Worm (Caenorhabditis elegans): ENCODE measurements around the gene ubc-9.

Gene ubc-9

ce11 chrIV:4660151-4661041, 9.6 kb downstream of the ubc-9 start, which contains the start of the genes F29B9.11 and jmjd-1.2 (continued):
- no peak for TF ChIP-seq daf-12 (tag; optimal IDR thresholded peaks at IDR 0.05)
- TF ChIP-seq elt-3 (tag; optimal IDR thresholded peaks at IDR 0.05), result peak in 1 of 3 experiments; percentile 32
- TF ChIP-seq sea-2 (GFP tag; optimal IDR thresholded peaks at IDR 0.05), result no peak
- TF ChIP-seq pha-4 (tag; optimal IDR thresholded peaks at IDR 0.05), result peak; percentile 72
- TF ChIP-seq nhr-77 (tag; optimal IDR thresholded peaks at IDR 0.05), result peak; percentile 78
- no peak for TF ChIP-seq ceh-9 (tag; optimal IDR thresholded peaks at IDR 0.05)
- peak; percentile 13 for TF ChIP-seq unc-62 (GFP tag; optimal IDR thresholded peaks at IDR 0.05)
- no peak for TF ChIP-seq zag-1 (tag; optimal IDR thresholded peaks at IDR 0.05)
- TF ChIP-seq nhr-12 (tag; optimal IDR thresholded peaks at IDR 0.05), result no peak
- no peak for TF ChIP-seq aly-2 (tag; optimal IDR thresholded peaks at IDR 0.05)
- no peak for TF ChIP-seq mml-1 (tag; optimal IDR thresholded peaks at IDR 0.05)
- peak; percentile 56 for TF ChIP-seq skn-1 (tag; optimal IDR thresholded peaks at IDR 0.05)
- TF ChIP-seq unc-39 (tag; optimal IDR thresholded peaks at IDR 0.05), result no peak

ce11 chrIV:4665079-4665478, 14.2 kb downstream of the ubc-9 start, which contains the start of gene F29B9.1:
TSS of gene F29B9.1 (plus strand) at chrIV:4665379.
- no peak for TF ChIP-seq unc-62 (GFP tag; optimal IDR thresholded peaks at IDR 0.05)
- peak; percentile 17 for TF ChIP-seq pha-4 (tag; optimal IDR thresholded peaks at IDR 0.05)

ce11 chrIV:4667383-4667782, 16.5 kb downstream of the ubc-9 start:
- peak; percentile 40 for TF ChIP-seq elt-1 (tag; optimal IDR thresholded peaks at IDR 0.05)
- TF ChIP-seq lin-39 (tag; optimal IDR thresholded peaks at IDR 0.05), result peak; percentile 63
- TF ChIP-seq hmg-11 (tag; optimal IDR thresholded peaks at IDR 0.05), result peak; percentile 5
- TF ChIP-seq elt-2 (tag; optimal IDR thresholded peaks at IDR 0.05), result no peak
- TF ChIP-seq nfya-1 (tag; optimal IDR thresholded peaks at IDR 0.05; ENCODE audit: insufficient read depth), result peak; percentile 4

ce11 chrIV:4667835-4668234, 17.0 kb downstream of the ubc-9 start:
- TF ChIP-seq ztf-11 (tag; optimal IDR thresholded peaks at IDR 0.05), result no peak
- TF ChIP-seq sea-2 (GFP tag; optimal IDR thresholded peaks at IDR 0.05), result no peak
- TF ChIP-seq ama-1 (optimal IDR thresholded peaks at IDR 0.05), result no peak
- no peak for TF ChIP-seq elt-2 (tag; optimal IDR thresholded peaks at IDR 0.05)
- TF ChIP-seq nhr-43 (tag; optimal IDR thresholded peaks at IDR 0.05; ENCODE audit: poor library complexity, severe bottlenecking), result no peak
- no peak for TF ChIP-seq tbx-2 (tag; optimal IDR thresholded peaks at IDR 0.05)

ce11 chrIV:4669242-4669641, 18.4 kb downstream of the ubc-9 start, which contains the start of gene F29B9.12:
TSS of gene F29B9.12 (plus strand) at chrIV:4669542.
- TF ChIP-seq lsy-12 (tag; optimal IDR thresholded peaks at IDR 0.05), result no peak
- no peak for TF ChIP-seq elt-3 (tag; optimal IDR thresholded peaks at IDR 0.05)
- TF ChIP-seq nhr-77 (tag; optimal IDR thresholded peaks at IDR 0.05), result no peak
- TF ChIP-seq ceh-28 (tag; optimal IDR thresholded peaks at IDR 0.05), result no peak
- no peak for TF ChIP-seq hmg-11 (tag; optimal IDR thresholded peaks at IDR 0.05)
- no peak for TF ChIP-seq eor-1 (tag; optimal IDR thresholded peaks at IDR 0.05)
- no peak for TF ChIP-seq R02D3.7 (tag; optimal IDR thresholded peaks at IDR 0.05)
- TF ChIP-seq nhr-12 (tag; optimal IDR thresholded peaks at IDR 0.05), result no peak
- TF ChIP-seq mdl-1 (tag; optimal IDR thresholded peaks at IDR 0.05), result no peak
- TF ChIP-seq nhr-11 (tag; optimal IDR thresholded peaks at IDR 0.05), result no peak
- no peak for TF ChIP-seq daf-12 (tag; optimal IDR thresholded peaks at IDR 0.05)

- TF ChIP-seq ceh-9 (tag; optimal IDR thresholded peaks at IDR 0.05), result no peak
- no peak for TF ChIP-seq fos-1 (tag; optimal IDR thresholded peaks at IDR 0.05)
- no peak for TF ChIP-seq jun-1 (tag; optimal IDR thresholded peaks at IDR 0.05)
- no peak for TF ChIP-seq hmg-11 (tag; optimal IDR thresholded peaks at IDR 0.05)
- no peak for TF ChIP-seq mdl-1 (tag; optimal IDR thresholded peaks at IDR 0.05)
- TF ChIP-seq ztf-4 (tag; optimal IDR thresholded peaks at IDR 0.05), result no peak
- no peak for TF ChIP-seq nfya-1 (tag; optimal IDR thresholded peaks at IDR 0.05; ENCODE audit: insufficient read depth)
- no peak for TF ChIP-seq pqm-1 (tag; optimal IDR thresholded peaks at IDR 0.05)
Observed at ce11 chrIV:4673332-4673731, 22.5 kb downstream of the ubc-9 start.

Data from whole organism, L3 larva.